Worm (Caenorhabditis elegans): ENCODE results near the gene drd-5.

DNA sequence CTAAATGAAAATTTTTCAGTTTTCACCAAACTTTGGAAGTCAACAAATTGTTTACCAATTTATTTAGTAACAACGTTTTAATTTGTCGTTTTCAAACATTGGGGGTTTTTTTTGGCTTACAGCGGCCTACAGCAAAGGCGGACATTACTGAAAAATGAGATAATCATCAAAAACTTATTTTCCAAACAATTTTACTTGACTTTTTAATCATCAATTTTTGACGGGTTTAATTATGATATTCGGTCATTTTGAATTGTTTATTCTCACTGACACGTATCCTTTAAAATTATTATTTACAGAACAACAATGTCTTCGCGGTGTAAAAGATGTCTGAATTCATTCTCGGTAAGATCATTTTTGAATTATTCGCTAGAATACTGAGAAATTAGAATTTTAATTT, 21.4 kb upstream of the drd-5 start, which contains the start of gene F40B5.2:
- TF ChIP-seq pha-4 (GFP tag; IDR thresholded peaks at IDR 0.05) (no peak), pha-4 (tag; optimal IDR thresholded peaks at IDR 0.05) (no peak), ceh-62 (tag; optimal IDR thresholded peaks at IDR 0.05) (no peak), ceh-28 (tag; optimal IDR thresholded peaks at IDR 0.05) (no peak), unc-62 (GFP tag; optimal IDR thresholded peaks at IDR 0.05 in 1 of 2) (no peak), unc-62 (tag; optimal IDR thresholded peaks at IDR 0.05) (no peak), zag-1 (tag; optimal IDR thresholded peaks at IDR 0.05) (no peak), T20F7.1 (GFP tag; optimal IDR thresholded peaks at IDR 0.05) (no peak), mep-1 (tag; optimal IDR thresholded peaks at IDR 0.05) (no peak), F44E2.7 (GFP tag; IDR thresholded peaks at IDR 0.05) (no peak), R02D3.7 (tag; optimal IDR thresholded peaks at IDR 0.05) (no peak), daf-12 (tag; optimal IDR thresholded peaks at IDR 0.05) (no peak), fkh-10 (GFP tag; optimal IDR thresholded peaks at IDR 0.05) (no peak), lir-3 (tag; optimal IDR thresholded peaks at IDR 0.05) (no peak), vab-7 (GFP tag; IDR thresholded peaks at IDR 0.05) (no peak), dpl-1 (GFP tag; optimal IDR thresholded peaks at IDR 0.05) (no peak)

All from whole organism, L4 larva.